Worm (Caenorhabditis elegans): ENCODE measurements around the gene mrpl-11.

Gene mrpl-11

ce11 chrIII:8717231-8717694, at the start of gene mrpl-11:
mrpl-11 (plus strand) TSS chrIII:8717644.
- TF ChIP-seq hnd-1 (tag; optimal IDR thresholded peaks at IDR 0.05) (no peak), hmg-4 (GFP tag; optimal IDR thresholded peaks at IDR 0.05) (no peak), flt-1 (GFP tag; IDR thresholded peaks at IDR 0.05) (no peak), scrt-1 (GFP tag; IDR thresholded peaks at IDR 0.05) (no peak), F13C5.2 (tag; optimal IDR thresholded peaks at IDR 0.05) (no peak), ets-7 (tag; optimal IDR thresholded peaks at IDR 0.05) (no peak), sea-1 (GFP tag; conservative IDR thresholded peaks at IDR 0.05) (no peak), ceh-36 (tag; optimal IDR thresholded peaks at IDR 0.05) (no peak)

DNA sequence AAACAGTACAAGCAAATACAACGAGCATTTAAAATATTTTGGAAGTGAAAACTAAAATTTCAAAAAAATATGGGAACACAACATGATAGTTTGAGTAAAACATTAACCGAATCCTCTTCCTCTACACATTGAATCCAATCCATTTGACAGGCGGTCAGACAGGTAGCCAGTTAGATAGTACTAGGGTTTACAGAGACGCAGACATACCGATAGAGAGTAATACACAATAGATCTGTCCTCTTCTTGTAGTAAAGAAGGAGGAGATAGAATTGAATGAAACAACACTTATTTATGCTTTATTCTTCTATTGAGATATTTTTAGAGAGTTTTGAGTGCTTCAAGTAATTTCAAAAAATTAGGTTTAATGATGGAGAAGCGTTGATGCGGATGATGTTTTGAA, 48.7 kb upstream of the mrpl-11 start:
- TF ChIP-seq ceh-13 (GFP tag; optimal IDR thresholded peaks at IDR 0.05) (no peak), B0310.2 (tag; optimal IDR thresholded peaks at IDR 0.05) (no peak), F13C5.2 (tag; optimal IDR thresholded peaks at IDR 0.05) (no peak), aly-1 (tag; optimal IDR thresholded peaks at IDR 0.05) (no peak), sea-1 (GFP tag; conservative IDR thresholded peaks at IDR 0.05) (no peak), hmbx-1 (tag; optimal IDR thresholded peaks at IDR 0.05) (no peak), hnd-1 (tag; optimal IDR thresholded peaks at IDR 0.05) (no peak), tbx-37 (GFP tag; conservative IDR thresholded peaks at IDR 0.05) (no peak), scrt-1 (GFP tag; IDR thresholded peaks at IDR 0.05) (no peak), tra-4 (tag; optimal IDR thresholded peaks at IDR 0.05) (no peak), ets-7 (tag; optimal IDR thresholded peaks at IDR 0.05) (no peak), flt-1 (GFP tag; IDR thresholded peaks at IDR 0.05) (no peak), pes-1 (GFP tag; IDR thresholded peaks at IDR 0.05) (no peak), ceh-36 (tag; optimal IDR thresholded peaks at IDR 0.05) (no peak), tbx-11 (GFP tag; IDR thresholded peaks at IDR 0.05) (no peak), ama-1 (optimal IDR thresholded peaks at IDR 0.05) (no peak)

- no peak for TF ChIP-seq F13C5.2 (tag; optimal IDR thresholded peaks at IDR 0.05)
- TF ChIP-seq ets-7 (tag; optimal IDR thresholded peaks at IDR 0.05) = no peak
- TF ChIP-seq flt-1 (GFP tag; IDR thresholded peaks at IDR 0.05) = no peak
- no peak for TF ChIP-seq ceh-13 (GFP tag; optimal IDR thresholded peaks at IDR 0.05)
- no peak for TF ChIP-seq scrt-1 (GFP tag; IDR thresholded peaks at IDR 0.05)
- TF ChIP-seq B0310.2 (tag; optimal IDR thresholded peaks at IDR 0.05) = no peak
- no peak for TF ChIP-seq hnd-1 (tag; optimal IDR thresholded peaks at IDR 0.05)
- no peak for TF ChIP-seq sea-1 (GFP tag; conservative IDR thresholded peaks at IDR 0.05)
- TF ChIP-seq ceh-36 (tag; optimal IDR thresholded peaks at IDR 0.05) = no peak
- TF ChIP-seq aly-1 (tag; optimal IDR thresholded peaks at IDR 0.05) = no peak
- TF ChIP-seq hmg-4 (GFP tag; optimal IDR thresholded peaks at IDR 0.05) = no peak
- no peak for TF ChIP-seq tra-4 (tag; optimal IDR thresholded peaks at IDR 0.05)
- no peak for TF ChIP-seq tbx-11 (GFP tag; IDR thresholded peaks at IDR 0.05)
- TF ChIP-seq tbx-37 (GFP tag; conservative IDR thresholded peaks at IDR 0.05) = no peak
Measured at ce11 chrIII:8674980-8675485, 42.4 kb upstream of the mrpl-11 start, which contains the start of gene pgl-2. pgl-2 (minus strand) TSS chrIII:8675435.

DNA sequence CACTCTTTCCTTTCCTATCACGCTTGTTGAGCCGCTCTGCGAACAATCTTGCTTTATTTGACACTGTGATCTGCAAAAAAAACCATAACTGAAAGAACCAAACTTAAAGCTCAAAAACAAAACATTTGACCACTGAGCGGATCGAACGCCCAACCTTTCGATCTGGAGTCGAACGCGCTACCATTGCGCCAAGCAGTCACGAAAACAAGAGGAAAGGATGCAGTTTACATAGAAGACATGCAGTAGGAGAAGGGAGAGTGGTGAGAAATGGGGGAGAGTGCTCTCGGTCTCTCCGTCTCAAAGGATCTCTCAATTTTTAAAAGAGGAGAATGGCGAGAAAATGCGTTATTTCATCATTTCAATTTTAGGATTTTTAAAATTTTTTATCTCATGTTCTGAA, 39.1 kb upstream of the mrpl-11 start:
- TF ChIP-seq ama-1 (optimal IDR thresholded peaks at IDR 0.05) (peak; percentile 79), tra-4 (tag; optimal IDR thresholded peaks at IDR 0.05) (peak; percentile 91), aly-1 (tag; optimal IDR thresholded peaks at IDR 0.05) (peak; percentile 97), sea-1 (GFP tag; conservative IDR thresholded peaks at IDR 0.05) (peak; percentile 97), scrt-1 (GFP tag; IDR thresholded peaks at IDR 0.05) (peak; percentile 98), tbx-11 (GFP tag; IDR thresholded peaks at IDR 0.05) (peak; percentile 97), hmg-4 (GFP tag; optimal IDR thresholded peaks at IDR 0.05) (peak; percentile 98), B0310.2 (tag; optimal IDR thresholded peaks at IDR 0.05) (peak; percentile 96), ceh-13 (GFP tag; optimal IDR thresholded peaks at IDR 0.05) (peak; percentile 95), hmbx-1 (tag; optimal IDR thresholded peaks at IDR 0.05) (peak; percentile 82), tbx-37 (GFP tag; conservative IDR thresholded peaks at IDR 0.05) (peak; percentile 98), ets-7 (tag; optimal IDR thresholded peaks at IDR 0.05) (peak; percentile 94), hnd-1 (tag; optimal IDR thresholded peaks at IDR 0.05) (peak; percentile 89), flt-1 (GFP tag; IDR thresholded peaks at IDR 0.05) (peak; percentile 99), pes-1 (GFP tag; IDR thresholded peaks at IDR 0.05) (peak; percentile 98), ceh-36 (tag; optimal IDR thresholded peaks at IDR 0.05) (peak; percentile 97), F13C5.2 (tag; optimal IDR thresholded peaks at IDR 0.05) (peak; percentile 94)

DNA sequence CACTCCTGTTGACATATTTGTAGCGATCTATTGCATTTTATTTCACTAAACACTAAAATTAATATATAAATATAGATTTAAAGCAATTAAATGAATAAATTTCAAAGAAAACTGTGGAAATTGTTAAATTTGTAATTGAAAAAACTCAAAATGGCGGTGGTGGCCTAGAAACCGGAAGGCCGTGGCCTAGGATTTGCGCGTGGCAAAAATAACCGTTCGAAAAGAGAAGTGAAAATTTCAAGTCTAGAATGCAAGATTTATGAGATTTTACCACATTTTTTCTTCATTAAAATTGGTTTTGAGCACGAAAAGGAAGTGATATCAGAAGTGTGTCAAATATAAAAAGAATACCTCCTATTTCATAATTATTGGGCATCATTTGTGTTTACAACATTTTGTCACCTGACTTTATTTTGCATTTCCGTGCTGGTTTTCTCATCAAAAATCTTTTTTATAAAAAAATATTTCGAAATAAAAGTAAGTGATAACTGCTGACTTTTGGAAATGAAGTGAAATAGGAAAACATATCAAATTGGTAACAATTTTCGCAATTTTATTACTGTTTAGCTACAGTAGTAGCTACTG, 33.7 kb upstream of the mrpl-11 start, which contains the start of gene fli-1:
Gene fli-1 (minus strand): TSS at position 58 of the 585 bp plus-strand sequence.
- TF ChIP-seq pes-1 (GFP tag; IDR thresholded peaks at IDR 0.05) = no peak
- peak; percentile 45; the same call in 1 of the 2 replicates for TF ChIP-seq tbx-37 (GFP tag; conservative IDR thresholded peaks at IDR 0.05)

ce11 chrIII:8684421-8684820, 33.0 kb upstream of the mrpl-11 start, which contains the start of gene anmt-1:
anmt-1 (plus strand) TSS chrIII:8684808.
- TF ChIP-seq hmg-4 (GFP tag; optimal IDR thresholded peaks at IDR 0.05) (no peak), hnd-1 (tag; optimal IDR thresholded peaks at IDR 0.05) (no peak), aly-1 (tag; optimal IDR thresholded peaks at IDR 0.05) (no peak), ceh-36 (tag; optimal IDR thresholded peaks at IDR 0.05) (no peak), ama-1 (optimal IDR thresholded peaks at IDR 0.05) (no peak), hmbx-1 (tag; optimal IDR thresholded peaks at IDR 0.05) (no peak), tbx-37 (GFP tag; conservative IDR thresholded peaks at IDR 0.05) (no peak), tra-4 (tag; optimal IDR thresholded peaks at IDR 0.05) (no peak), sea-1 (GFP tag; conservative IDR thresholded peaks at IDR 0.05) (no peak), scrt-1 (GFP tag; IDR thresholded peaks at IDR 0.05) (no peak), tbx-11 (GFP tag; IDR thresholded peaks at IDR 0.05) (no peak), ceh-13 (GFP tag; optimal IDR thresholded peaks at IDR 0.05) (no peak)

ce11 chrIII:8685590-8686240, 31.7 kb upstream of the mrpl-11 start:
- TF ChIP-seq tbx-11 (GFP tag; IDR thresholded peaks at IDR 0.05) = no peak
- TF ChIP-seq ama-1 (optimal IDR thresholded peaks at IDR 0.05) = no peak
- no peak for TF ChIP-seq aly-1 (tag; optimal IDR thresholded peaks at IDR 0.05)
- TF ChIP-seq hmbx-1 (tag; optimal IDR thresholded peaks at IDR 0.05) = no peak
- no peak for TF ChIP-seq tra-4 (tag; optimal IDR thresholded peaks at IDR 0.05)
- no peak for TF ChIP-seq ceh-36 (tag; optimal IDR thresholded peaks at IDR 0.05)
- TF ChIP-seq ceh-13 (GFP tag; optimal IDR thresholded peaks at IDR 0.05) = no peak
- no peak for TF ChIP-seq scrt-1 (GFP tag; IDR thresholded peaks at IDR 0.05)
- TF ChIP-seq tbx-37 (GFP tag; conservative IDR thresholded peaks at IDR 0.05) = no peak
- no peak for TF ChIP-seq sea-1 (GFP tag; conservative IDR thresholded peaks at IDR 0.05)
- no peak for TF ChIP-seq B0310.2 (tag; optimal IDR thresholded peaks at IDR 0.05)
- no peak for TF ChIP-seq pes-1 (GFP tag; IDR thresholded peaks at IDR 0.05)
- TF ChIP-seq ets-7 (tag; optimal IDR thresholded peaks at IDR 0.05) = no peak
- no peak for TF ChIP-seq hnd-1 (tag; optimal IDR thresholded peaks at IDR 0.05)
- no peak for TF ChIP-seq F13C5.2 (tag; optimal IDR thresholded peaks at IDR 0.05)
